1 fruit fly cellular context compared by ENCODE assay signal in genomic region chrX:15333066-15333874, dm6.
TF ChIP-seq lines count a peak whose summit lies in the region.

Gene CG9114, minus strand, starts transcription at chrX:15333154.
Gene HDAC6, plus strand, starts transcription at chrX:15333310.

TF ChIP-seq in whole organism, embryonic, 481 proteins besides CTCF, POLR2A, EP300 and RAD21 (continued from another document):
- TF ChIP-seq H2.0 (GFP tag; IDR thresholded peaks at IDR 0.05; lab: Robert Waterston, UW) (no peak), CG6175 (GFP tag; IDR thresholded peaks at IDR 0.05; lab: Robert Waterston, UW) (no peak), Bgb (GFP tag; IDR thresholded peaks at IDR 0.05; lab: Robert Waterston, UW; ENCODE audit: partially characterized antibody) (peak; percentile 79), MBD-R2 (GFP tag; IDR thresholded peaks at IDR 0.05; lab: Robert Waterston, UW) (peak; percentile 69), Med (GFP tag; lab: Kevin White, UChicago) (peak; percentile 86), CG13624 (GFP tag; optimal IDR thresholded peaks at IDR 0.05; lab: Kevin White, UChicago) (peak; percentile 15), bbx (GFP tag; IDR thresholded peaks at IDR 0.05; lab: Robert Waterston, UW; ENCODE audit: partially characterized antibody) (peak; percentile 72), CG12155 (GFP tag; optimal IDR thresholded peaks at IDR 0.05; lab: Kevin White, UChicago) (no peak), CG7987 (GFP tag; optimal IDR thresholded peaks at IDR 0.05; lab: Kevin White, UChicago) (no peak), gce (GFP tag; IDR thresholded peaks at IDR 0.05; lab: Robert Waterston, UW) (0 out of 3 replicates have a peak, but pooled peaks have one; percentile 60), CG13424 (tag; optimal IDR thresholded peaks at IDR 0.05; lab: Kevin White, UChicago) (no peak), caup (GFP tag; optimal IDR thresholded peaks at IDR 0.05; lab: Kevin White, UChicago; ENCODE audit: severe bottlenecking) (peak; percentile 38), row (GFP tag; IDR thresholded peaks at IDR 0.05; lab: Robert Waterston, UW) (peak; percentile 15; the same call in 1 of the 3 replicates), Doc3 (GFP tag; IDR thresholded peaks at IDR 0.05; lab: Robert Waterston, UW; ENCODE audit: partially characterized antibody) (peak; percentile 89), crol (GFP tag; IDR thresholded peaks at IDR 0.05; lab: Robert Waterston, UW) (peak; percentile 100), CG12659 (GFP tag; optimal IDR thresholded peaks at IDR 0.05; lab: Kevin White, UChicago) (peak; percentile 31), Lim3 (GFP tag; IDR thresholded peaks at IDR 0.05; lab: Robert Waterston, UW) (no peak), Scr (GFP tag; IDR thresholded peaks at IDR 0.05; lab: Robert Waterston, UW; ENCODE audit: partially characterized antibody) (peak; percentile 91), CG4404 (GFP tag; IDR thresholded peaks at IDR 0.05; lab: Robert Waterston, UW) (no peak), kah (GFP tag; optimal IDR thresholded peaks at IDR 0.05; lab: Kevin White, UChicago) (peak; percentile 81), NFAT (GFP tag; IDR thresholded peaks at IDR 0.05; lab: Robert Waterston, UW) (peak; percentile 10; the same call in 1 of the 2 replicates), Nf-YC (tag; optimal IDR thresholded peaks at IDR 0.05; lab: Kevin White, UChicago) (peak; percentile 22), Vsx1 (GFP tag; optimal IDR thresholded peaks at IDR 0.05; lab: Kevin White, UChicago) (peak; percentile 85), Dbx (GFP tag; IDR thresholded peaks at IDR 0.05; lab: Robert Waterston, UW) (peak; percentile 48; the same call in 1 of the 3 replicates), CHES-1-like (GFP tag; optimal IDR thresholded peaks at IDR 0.05; lab: Kevin White, UChicago) (peak; percentile 26), CG9932 (GFP tag; IDR thresholded peaks at IDR 0.05; lab: Robert Waterston, UW) (no peak), CG7963 (GFP tag; IDR thresholded peaks at IDR 0.05; lab: Robert Waterston, UW; ENCODE audit: partially characterized antibody) (peak; percentile 77; the same call in 2 of the 3 replicates), tna (GFP tag; IDR thresholded peaks at IDR 0.05; lab: Robert Waterston, UW; ENCODE audit: partially characterized antibody) (peak; percentile 78; the same call in 1 of the 2 replicates), seq (GFP tag; IDR thresholded peaks at IDR 0.05; lab: Robert Waterston, UW) (no peak), hth (optimal IDR thresholded peaks at IDR 0.05; lab: Kevin White, UChicago) (no peak), NfI (GFP tag; optimal IDR thresholded peaks at IDR 0.05; lab: Kevin White, UChicago) (no peak), h (optimal IDR thresholded peaks at IDR 0.05; lab: Kevin White, UChicago) (no peak), Aef1 (GFP tag; IDR thresholded peaks at IDR 0.05; lab: Robert Waterston, UW) (peak; percentile 56; the same call in 2 of the 3 replicates), ato (GFP tag; IDR thresholded peaks at IDR 0.05; lab: Robert Waterston, UW; ENCODE audit: partially characterized antibody) (peak; percentile 63; the same call in 1 of the 2 replicates), HmgD (GFP tag; optimal IDR thresholded peaks at IDR 0.05; lab: Kevin White, UChicago) (peak; percentile 55), Hsf (GFP tag; optimal IDR thresholded peaks at IDR 0.05; lab: Kevin White, UChicago) (no peak), cg (GFP tag; optimal IDR thresholded peaks at IDR 0.05; lab: Kevin White, UChicago) (peak; percentile 89), CG10959 (GFP tag; IDR thresholded peaks at IDR 0.05; lab: Robert Waterston, UW) (no peak), lab (GFP tag; optimal IDR thresholded peaks at IDR 0.05; lab: Kevin White, UChicago) (peak; percentile 29), CG14965 (GFP tag; optimal IDR thresholded peaks at IDR 0.05; lab: Kevin White, UChicago; ENCODE audit: borderline replicate concordance) (no peak), pros (GFP tag; optimal IDR thresholded peaks at IDR 0.05; lab: Kevin White, UChicago) (peak; percentile 10), CG8290 (GFP tag; optimal IDR thresholded peaks at IDR 0.05; lab: Kevin White, UChicago) (peak; percentile 6), CG8290 (tag; optimal IDR thresholded peaks at IDR 0.05; lab: Kevin White, UChicago) (peak; percentile 40 to 60), Fer2 (tag; optimal IDR thresholded peaks at IDR 0.05; lab: Kevin White, UChicago) (no peak), E2f1 (GFP tag; IDR thresholded peaks at IDR 0.05; lab: Robert Waterston, UW) (peak; percentile 47; the same call in 1 of the 2 replicates), Dad (GFP tag; optimal IDR thresholded peaks at IDR 0.05; lab: Kevin White, UChicago) (peak; percentile 3), CG7556 (GFP tag; optimal IDR thresholded peaks at IDR 0.05; lab: Kevin White, UChicago) (no peak), CG12769 (tag; optimal IDR thresholded peaks at IDR 0.05; lab: Kevin White, UChicago) (peak; percentile 78), BEAF-32 (GFP tag; optimal IDR thresholded peaks at IDR 0.05; lab: Kevin White, UChicago) (peak; percentile 83), YL-1 (GFP tag; optimal IDR thresholded peaks at IDR 0.05; lab: Kevin White, UChicago) (peak; percentile 10), ase (GFP tag; IDR thresholded peaks at IDR 0.05; lab: Robert Waterston, UW) (0 out of 3 replicates have a peak, but pooled peaks have one; percentile 6), knrl (GFP tag; IDR thresholded peaks at IDR 0.05; lab: Robert Waterston, UW; ENCODE audit: partially characterized antibody) (peak; percentile 85), CG12236 (GFP tag; optimal IDR thresholded peaks at IDR 0.05; lab: Kevin White, UChicago) (no peak), pb (GFP tag; optimal IDR thresholded peaks at IDR 0.05; lab: Kevin White, UChicago) (peak; percentile 31), CG3847 (GFP tag; IDR thresholded peaks at IDR 0.05; lab: Robert Waterston, UW) (no peak), CG3281 (GFP tag; optimal IDR thresholded peaks at IDR 0.05; lab: Kevin White, UChicago) (peak; percentile 18), CG18619 (GFP tag; optimal IDR thresholded peaks at IDR 0.05; lab: Kevin White, UChicago) (no peak), CG31441 (GFP tag; IDR thresholded peaks at IDR 0.05; lab: Robert Waterston, UW) (0 out of 2 replicates have a peak, but pooled peaks have one; percentile 13), CG9727 (GFP tag; optimal IDR thresholded peaks at IDR 0.05; lab: Kevin White, UChicago) (peak; percentile 41), Dip3 (GFP tag; optimal IDR thresholded peaks at IDR 0.05; lab: Kevin White, UChicago) (no peak), Antp (GFP tag; optimal IDR thresholded peaks at IDR 0.05; lab: Kevin White, UChicago) (peak; percentile 2), CG31365 (tag; optimal IDR thresholded peaks at IDR 0.05; lab: Kevin White, UChicago) (no peak), eve (GFP tag; optimal IDR thresholded peaks at IDR 0.05; lab: Kevin White, UChicago) (no peak), Ets97D (GFP tag; optimal IDR thresholded peaks at IDR 0.05; lab: Kevin White, UChicago) (peak; percentile 6), MTF-1 (GFP tag; optimal IDR thresholded peaks at IDR 0.05; lab: Kevin White, UChicago; ENCODE audit: borderline replicate concordance) (no peak), dm (GFP tag; optimal IDR thresholded peaks at IDR 0.05; lab: Kevin White, UChicago) (peak; percentile 32), amos (GFP tag; IDR thresholded peaks at IDR 0.05; lab: Robert Waterston, UW; ENCODE audit: partially characterized antibody) (peak; percentile 74), CG34224 (GFP tag; IDR thresholded peaks at IDR 0.05; lab: Robert Waterston, UW; ENCODE audit: partially characterized antibody) (peak; percentile 89; the same call in 2 of the 3 replicates), Pdp1 (GFP tag; optimal IDR thresholded peaks at IDR 0.05; lab: Kevin White, UChicago) (peak in 1 of 2 experiments; percentile 88), CG33557 (GFP tag; optimal IDR thresholded peaks at IDR 0.05; lab: Kevin White, UChicago) (no peak), CG4360 (GFP tag; IDR thresholded peaks at IDR 0.05; lab: Robert Waterston, UW) (peak; percentile 57), Sry-δ (GFP tag; optimal IDR thresholded peaks at IDR 0.05; lab: Kevin White, UChicago) (peak; percentile 73), gcm2 (GFP tag; optimal IDR thresholded peaks at IDR 0.05; lab: Kevin White, UChicago) (no peak), hb (GFP tag; IDR thresholded peaks at IDR 0.05; lab: Robert Waterston, UW; ENCODE audit: partially characterized antibody) (peak; percentile 86), Dref (GFP tag; IDR thresholded peaks at IDR 0.05; lab: Robert Waterston, UW) (peak; percentile 74), CG3163 (GFP tag; optimal IDR thresholded peaks at IDR 0.05; lab: Kevin White, UChicago) (no peak), kni (GFP tag; optimal IDR thresholded peaks at IDR 0.05; lab: Kevin White, UChicago) (peak; percentile 89), ttk (GFP tag; IDR thresholded peaks at IDR 0.05; lab: Robert Waterston, UW) (peak; percentile 39; the same call in 1 of the 2 replicates), CG14710 (tag; optimal IDR thresholded peaks at IDR 0.05; lab: Kevin White, UChicago) (peak; percentile 21), CG17359 (tag; optimal IDR thresholded peaks at IDR 0.05; lab: Kevin White, UChicago) (peak; percentile 8), Myb (GFP tag; optimal IDR thresholded peaks at IDR 0.05; lab: Kevin White, UChicago) (peak; percentile 69), sens-2 (GFP tag; IDR thresholded peaks at IDR 0.05; lab: Robert Waterston, UW) (0 out of 2 replicates have a peak, but pooled peaks have one; percentile 52), CG12104 (GFP tag; optimal IDR thresholded peaks at IDR 0.05; lab: Kevin White, UChicago) (no peak), CG34422 (GFP tag; IDR thresholded peaks at IDR 0.05; lab: Robert Waterston, UW) (peak; percentile 69; the same call in 1 of the 3 replicates), ftz-f1 (GFP tag; optimal IDR thresholded peaks at IDR 0.05; lab: Kevin White, UChicago) (peak; percentile 59), dimm (GFP tag; IDR thresholded peaks at IDR 0.05; lab: Robert Waterston, UW) (no peak), luna (GFP tag; optimal IDR thresholded peaks at IDR 0.05; lab: Kevin White, UChicago) (no peak), CG4820 (GFP tag; optimal IDR thresholded peaks at IDR 0.05; lab: Kevin White, UChicago) (no peak), CG6791 (GFP tag; IDR thresholded peaks at IDR 0.05; lab: Robert Waterston, UW; ENCODE audit: partially characterized antibody) (peak; percentile 78), tll (GFP tag; optimal IDR thresholded peaks at IDR 0.05; lab: Kevin White, UChicago) (peak in 1 of 2 experiments; percentile 10), GATAe (GFP tag; conservative IDR thresholded peaks at IDR 0.05; lab: Robert Waterston, UW) (no peak), sug (tag; optimal IDR thresholded peaks at IDR 0.05; lab: Kevin White, UChicago) (no peak), sens (GFP tag; lab: Kevin White, UChicago) (peak; percentile 86), HLHmδ (GFP tag; optimal IDR thresholded peaks at IDR 0.05; lab: Kevin White, UChicago) (peak; percentile 7), CG1832 (GFP tag; optimal IDR thresholded peaks at IDR 0.05; lab: Kevin White, UChicago) (peak; percentile 90), CG8388 (GFP tag; optimal IDR thresholded peaks at IDR 0.05; lab: Kevin White, UChicago) (peak; percentile 6), HLH4C (GFP tag; IDR thresholded peaks at IDR 0.05; lab: Robert Waterston, UW; ENCODE audit: partially characterized antibody) (peak; percentile 93), Dll (GFP tag; IDR thresholded peaks at IDR 0.05; lab: Robert Waterston, UW; ENCODE audit: partially characterized antibody) (peak; percentile 93), E2f2 (GFP tag; IDR thresholded peaks at IDR 0.05; lab: Robert Waterston, UW) (peak; percentile 79), hkb (optimal IDR thresholded peaks at IDR 0.05; lab: Kevin White, UChicago) (no peak), hkb (GFP tag; IDR thresholded peaks at IDR 0.05; lab: Robert Waterston, UW) (0 out of 2 replicates have a peak, but pooled peaks have one; percentile 19), mld (GFP tag; IDR thresholded peaks at IDR 0.05; lab: Robert Waterston, UW; ENCODE audit: partially characterized antibody) (no peak; the same call in 2 of the 3 replicates), CG34376 (GFP tag; optimal IDR thresholded peaks at IDR 0.05; lab: Kevin White, UChicago) (peak; percentile 19), Dp (GFP tag; optimal IDR thresholded peaks at IDR 0.05; lab: Kevin White, UChicago) (peak; percentile 74), CG32532 (GFP tag; IDR thresholded peaks at IDR 0.05; lab: Robert Waterston, UW) (peak; percentile 9; the same call in 1 of the 2 replicates), CG8944 (GFP tag; optimal IDR thresholded peaks at IDR 0.05; lab: Kevin White, UChicago) (no peak), ken (GFP tag; IDR thresholded peaks at IDR 0.05; lab: Robert Waterston, UW) (0 out of 3 replicates have a peak, but pooled peaks have one; percentile 14), exex (tag; optimal IDR thresholded peaks at IDR 0.05; lab: Kevin White, UChicago) (peak; percentile 5), stc (GFP tag; IDR thresholded peaks at IDR 0.05; lab: Robert Waterston, UW) (no peak), CG15601 (tag; optimal IDR thresholded peaks at IDR 0.05; lab: Kevin White, UChicago) (no peak), hbn (GFP tag; IDR thresholded peaks at IDR 0.05; lab: Robert Waterston, UW; ENCODE audit: partially characterized antibody) (peak; percentile 80), C15 (GFP tag; IDR thresholded peaks at IDR 0.05; lab: Robert Waterston, UW) (no peak), Opbp (GFP tag; IDR thresholded peaks at IDR 0.05; lab: Robert Waterston, UW; ENCODE audit: partially characterized antibody) (peak; percentile 72; the same call in 2 of the 3 replicates), sd (tag; optimal IDR thresholded peaks at IDR 0.05; lab: Kevin White, UChicago) (peak; percentile 96), lilli (GFP tag; optimal IDR thresholded peaks at IDR 0.05; lab: Kevin White, UChicago) (peak; percentile 18), nmo (GFP tag; optimal IDR thresholded peaks at IDR 0.05; lab: Kevin White, UChicago) (peak; percentile 15), nerfin-2 (GFP tag; IDR thresholded peaks at IDR 0.05; lab: Robert Waterston, UW; ENCODE audit: partially characterized antibody) (peak; percentile 92), CG17568 (GFP tag; optimal IDR thresholded peaks at IDR 0.05; lab: Kevin White, UChicago) (no peak), CG13287 (GFP tag; IDR thresholded peaks at IDR 0.05; lab: Robert Waterston, UW; ENCODE audit: partially characterized antibody) (peak; percentile 91), Sry-β (GFP tag; optimal IDR thresholded peaks at IDR 0.05; lab: Kevin White, UChicago) (no peak), CG17385 (GFP tag; optimal IDR thresholded peaks at IDR 0.05; lab: Kevin White, UChicago) (peak; percentile 95)
